Worm (Caenorhabditis elegans) whole organism, young adult: ENCODE measurements around the gene F58G11.4.

Source experiments
- B0261.1 ChIP-seq: sonication (generic microtip); optimal IDR thresholded peaks from 2 replicates; lab custom pipeline; 2016; ENCODE audit warnings: mild to moderate bottlenecking, missing genetic modification characterization, moderate library complexity, missing compliant biosample characterization
- ceh-100 ChIP-seq: fragments of 200-800 bp; sonication (Bioruptor generic); IDR thresholded peaks from 2 replicates; pipeline ENCODE4 v1.3.6; 2022; ENCODE audit warnings: missing genetic modification reagents, missing genetic modification characterization, missing compliant biosample characterization
- mel-28 ChIP-seq: sonication (generic microtip); optimal IDR thresholded peaks from 2 replicates; lab custom pipeline; 2016; ENCODE audit warnings: borderline replicate concordance, mild to moderate bottlenecking, missing genetic modification characterization, missing compliant biosample characterization
- mes-4 ChIP-seq: sonication (generic microtip); optimal IDR thresholded peaks from 2 replicates; lab custom pipeline; 2016; ENCODE audit warnings: missing genotype, missing genetic modification characterization, missing compliant biosample characterization
- nfya-1 ChIP-seq: sonication (generic microtip); optimal IDR thresholded peaks from 2 replicates; lab custom pipeline; 2017; ENCODE audit warnings: antibody characterized with exemption, missing compliant biosample characterization, missing genetic modification characterization, borderline replicate concordance; ENCODE audit not compliant: insufficient read depth
- nfyb-1 ChIP-seq: fragments of 200-800 bp; sonication (Bioruptor generic); IDR thresholded peaks from 2 replicates; pipeline ENCODE4 v1.3.6; 2022; ENCODE audit warnings: missing genetic modification reagents, missing genetic modification characterization, missing compliant biosample characterization
- rec-8 ChIP-seq, 2 experiments: sonication (generic microtip); optimal IDR thresholded peaks; 2 replicates each; lab custom pipeline; 2016; ENCODE audit warnings: mild to moderate bottlenecking in 2 of 2, missing genetic modification characterization in 2 of 2, missing genetic modification reagents in 2 of 2, missing genotype in 2 of 2, missing biosample characterization in 1 of 2, missing compliant biosample characterization in 1 of 2, moderate library complexity in 1 of 2
- snpc-4 ChIP-seq, 5 experiments: fragments of 150-350 bp in 1 of 5; sonication (generic microtip) in 4 of 5; optimal IDR thresholded peaks; 2 replicates each; lab custom pipeline; 2014 to 2018; ENCODE audit warnings: missing genetic modification characterization in 5 of 5, missing biosample characterization in 3 of 5, antibody characterized with exemption in 2 of 5, mild to moderate bottlenecking in 2 of 5, missing compliant biosample characterization in 2 of 5, missing genotype in 2 of 5, moderate library complexity in 2 of 5, missing genetic modification reagents in 1 of 5
- ztf-6 ChIP-seq: fragments of 200-800 bp; sonication (Bioruptor generic); IDR thresholded peaks from 2 replicates; pipeline ENCODE4 v1.3.6; 2022; ENCODE audit warnings: missing genetic modification reagents, missing genetic modification characterization, missing compliant biosample characterization

ce11 chrV:13658577-13658976 is 13.8 kb upstream of the F58G11.4 start:
- TF ChIP-seq ceh-100 (GFP tag; lab: Robert Waterston, UW) (no peak), nfya-1 (tag; lab: Kevin White, UChicago) (no peak), snpc-4 (GFP tag; optimal IDR thresholded peaks at IDR 0.05; lab: Kevin White, UChicago) (no peak), snpc-4 (tag; optimal IDR thresholded peaks at IDR 0.05; lab: Kevin White, UChicago) (peak in 2 of 4 experiments; percentile 28 to 51), ztf-6 (GFP tag; lab: Robert Waterston, UW) (peak; percentile 67; the same call in 1 of the 2 replicates), mel-28 (no peak), rec-8 (tag; optimal IDR thresholded peaks at IDR 0.05; lab: Kevin White, UChicago) (no peak), mes-4 (tag; lab: Kevin White, UChicago) (no peak), B0261.1 (tag; lab: Kevin White, UChicago) (no peak), nfyb-1 (GFP tag; lab: Robert Waterston, UW) (peak; percentile 91)
